Fruit fly (Drosophila melanogaster) S2 (cell line): Measurements from ENCODE around the gene CG1983.

Experiments
- CG8478 ChIP-seq: fragments of >200 bp; optimal IDR thresholded peaks from 2 replicates; lab custom pipeline; 2018
- CTCF ChIP-seq, 2 experiments: fragments of >200 bp; optimal IDR thresholded peaks; 2 replicates each; lab custom pipeline; 2018

DNA sequence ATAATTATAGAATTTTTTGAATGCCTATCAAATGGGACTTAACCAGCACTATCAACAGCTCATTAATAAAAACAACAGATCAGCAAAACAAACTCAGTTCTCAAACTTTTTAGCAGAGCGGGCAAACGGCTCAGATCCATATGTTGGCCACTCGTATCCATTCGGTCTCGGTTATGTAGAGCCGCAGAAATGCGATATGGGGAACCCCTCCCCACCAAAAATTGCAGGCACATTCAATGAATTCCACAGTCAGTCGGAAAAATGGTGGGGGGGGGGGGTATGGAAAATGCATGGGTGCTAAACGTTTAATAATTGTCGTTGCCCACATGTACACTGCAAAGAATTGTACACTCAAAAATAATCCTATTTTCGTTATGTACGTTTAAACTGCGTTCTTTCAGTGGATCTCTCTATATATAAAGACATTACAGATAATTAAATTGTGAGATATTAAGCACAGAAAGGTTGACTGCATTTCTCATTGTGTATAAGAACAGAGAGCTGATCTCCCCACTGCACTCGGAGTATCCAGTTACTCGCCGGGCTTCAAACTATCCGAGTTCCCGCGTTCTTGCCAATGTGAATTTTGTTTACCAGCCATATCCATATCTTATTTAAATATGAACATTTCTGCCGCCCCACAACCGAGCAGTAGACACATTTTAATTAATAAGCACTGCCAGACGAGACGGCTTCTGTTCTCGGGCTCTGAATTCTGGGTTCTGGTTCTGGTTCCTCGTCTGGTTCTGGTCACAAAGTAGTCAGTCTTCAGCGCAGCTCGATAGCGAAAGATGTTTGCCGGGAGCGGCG lies 26.0 kb downstream of the CG1983 start, which contains the start of gene CG15529:
- TF ChIP-seq CTCF (optimal IDR thresholded peaks at IDR 0.05; lab: Kevin White, UChicago) (no peak), CG8478 (lab: Kevin White, UChicago) (no peak)
